Fruit fly (Drosophila melanogaster): ENCODE measurements around the gene ND-B14.5A.

ND-B14.5A gene

DNA sequence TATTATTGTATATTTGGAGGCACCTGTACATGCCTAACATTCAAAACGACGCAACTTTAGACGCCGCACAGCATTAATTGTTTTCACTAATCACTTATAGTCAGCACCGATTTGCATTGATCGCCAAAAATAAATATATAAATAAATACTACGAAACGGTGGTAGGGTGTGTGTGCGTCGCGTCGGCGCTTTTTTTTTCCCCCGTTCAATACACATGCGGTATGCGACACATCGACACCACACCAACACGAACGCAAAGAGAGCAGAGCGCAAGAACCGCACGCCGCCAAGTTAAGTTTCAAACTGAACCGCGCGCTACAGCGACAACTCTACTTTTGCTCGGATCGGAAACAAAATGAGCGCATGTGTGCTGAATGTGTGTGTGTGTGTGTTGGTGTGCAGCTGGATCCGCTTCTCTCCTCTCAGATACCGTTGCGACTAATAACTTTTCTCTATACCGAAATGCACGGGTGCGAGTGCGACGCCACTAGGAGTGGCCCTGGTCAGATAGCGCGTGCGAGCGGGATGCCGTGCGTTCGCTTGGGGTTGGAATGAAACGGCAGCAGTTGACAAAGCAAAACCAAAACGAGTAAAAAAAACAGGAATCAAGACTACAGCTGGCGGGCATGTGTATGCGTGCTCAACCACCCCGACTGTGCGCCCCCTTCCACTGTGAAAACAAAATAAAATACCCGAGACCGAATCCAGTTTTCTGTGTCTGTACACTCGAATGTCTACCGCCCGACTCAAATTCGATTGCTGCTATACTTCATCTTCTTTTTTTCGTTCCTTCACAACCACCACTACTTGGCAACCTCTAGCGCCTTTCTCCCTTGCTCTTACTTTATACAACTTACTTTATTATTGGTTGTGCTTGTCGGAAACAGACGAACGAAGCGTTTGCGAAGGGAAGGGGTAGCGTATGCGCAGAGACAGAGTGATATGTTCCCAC is 49.0 kb upstream of the ND-B14.5A start, which contains the start of gene ph-d (continued):
- TF ChIP-seq ara (GFP tag; IDR thresholded peaks at IDR 0.05) (no peak), bbx (GFP tag; IDR thresholded peaks at IDR 0.05; ENCODE audit: partially characterized antibody) (0 out of 2 replicates have a peak, but pooled peaks have one; percentile 22), slbo (GFP tag; IDR thresholded peaks at IDR 0.05) (peak; percentile 55), zen2 (GFP tag; IDR thresholded peaks at IDR 0.05; ENCODE audit: partially characterized antibody) (no peak), CG18599 (GFP tag; optimal IDR thresholded peaks at IDR 0.05) (peak; percentile 58), zf30C (GFP tag; optimal IDR thresholded peaks at IDR 0.05) (no peak), esg (GFP tag; conservative IDR thresholded peaks at IDR 0.05) (0 out of 2 replicates have a peak, but pooled peaks have one; percentile 19), CG11247 (GFP tag; IDR thresholded peaks at IDR 0.05) (peak; percentile 8; the same call in 1 of the 2 replicates), Doc2 (GFP tag; IDR thresholded peaks at IDR 0.05) (no peak), unc-4 (GFP tag; IDR thresholded peaks at IDR 0.05; ENCODE audit: partially characterized antibody) (peak; percentile 34; the same call in 1 of the 2 replicates), CG1602 (GFP tag; optimal IDR thresholded peaks at IDR 0.05) (peak; percentile 22), tx (GFP tag; optimal IDR thresholded peaks at IDR 0.05) (no peak), grau (tag; optimal IDR thresholded peaks at IDR 0.05) (peak; percentile 42), phol (tag; optimal IDR thresholded peaks at IDR 0.05) (peak; percentile 51), HmgD (GFP tag; optimal IDR thresholded peaks at IDR 0.05) (peak; percentile 58), slou (GFP tag; optimal IDR thresholded peaks at IDR 0.05) (no peak), p53 (GFP tag; optimal IDR thresholded peaks at IDR 0.05) (peak; percentile 56), CG12659 (GFP tag; optimal IDR thresholded peaks at IDR 0.05) (peak; percentile 58), HmgZ (tag; optimal IDR thresholded peaks at IDR 0.05) (peak; percentile 44), Fer2 (tag; optimal IDR thresholded peaks at IDR 0.05) (no peak), lov (optimal IDR thresholded peaks at IDR 0.05) (no peak), lov (GFP tag; IDR thresholded peaks at IDR 0.05) (0 out of 3 replicates have a peak, but pooled peaks have one; percentile 33), CG8944 (GFP tag; optimal IDR thresholded peaks at IDR 0.05) (no peak), ap (GFP tag; IDR thresholded peaks at IDR 0.05) (no peak), CG6272 (GFP tag; IDR thresholded peaks at IDR 0.05) (no peak), Gsc (GFP tag; IDR thresholded peaks at IDR 0.05) (no peak), CHES-1-like (GFP tag; optimal IDR thresholded peaks at IDR 0.05) (peak; percentile 48), Dref (GFP tag; IDR thresholded peaks at IDR 0.05) (no peak), sens-2 (GFP tag; IDR thresholded peaks at IDR 0.05) (no peak), HLH4C (GFP tag; IDR thresholded peaks at IDR 0.05; ENCODE audit: partially characterized antibody) (0 out of 3 replicates have a peak, but pooled peaks have one; percentile 33), wek (GFP tag; optimal IDR thresholded peaks at IDR 0.05) (no peak), Nf-YC (tag; optimal IDR thresholded peaks at IDR 0.05) (peak; percentile 95), CG18476 (GFP tag; optimal IDR thresholded peaks at IDR 0.05) (no peak), sug (tag; optimal IDR thresholded peaks at IDR 0.05) (peak; percentile 56), CG9727 (GFP tag; optimal IDR thresholded peaks at IDR 0.05) (peak; percentile 51), oc (tag; optimal IDR thresholded peaks at IDR 0.05) (no peak), Opbp (GFP tag; IDR thresholded peaks at IDR 0.05; ENCODE audit: partially characterized antibody) (peak; percentile 50; the same call in 2 of the 3 replicates), CG32772 (GFP tag; IDR thresholded peaks at IDR 0.05) (0 out of 2 replicates have a peak, but pooled peaks have one; percentile 6), dpn (GFP tag; optimal IDR thresholded peaks at IDR 0.05) (peak in 1 of 2 experiments; percentile 7), CG3407 (GFP tag; optimal IDR thresholded peaks at IDR 0.05) (peak; percentile 25), CG10267 (tag; optimal IDR thresholded peaks at IDR 0.05) (peak; percentile 54), CG13624 (GFP tag; optimal IDR thresholded peaks at IDR 0.05) (no peak), ase (GFP tag; IDR thresholded peaks at IDR 0.05) (no peak), ab (GFP tag; optimal IDR thresholded peaks at IDR 0.05) (no peak), Sry-δ (GFP tag; optimal IDR thresholded peaks at IDR 0.05) (no peak), zfh1 (GFP tag; IDR thresholded peaks at IDR 0.05) (no peak), br (optimal IDR thresholded peaks at IDR 0.05) (no peak), Optix (GFP tag; IDR thresholded peaks at IDR 0.05) (peak; percentile 16; the same call in 1 of the 3 replicates), Hand (GFP tag; optimal IDR thresholded peaks at IDR 0.05) (peak; percentile 26)
